Worm (Caenorhabditis elegans): Measurements from ENCODE around the gene F09B9.4.

Gene F09B9.4

ce11 chrX:10133082-10133481 lies 27.3 kb upstream of the F09B9.4 start, which contains the start of gene unc-58:
Gene unc-58 (minus strand): TSS chrX:10133182.
- TF ChIP-seq flh-1 (GFP tag; optimal IDR thresholded peaks at IDR 0.05): no peak
- TF ChIP-seq nhr-237 (tag; optimal IDR thresholded peaks at IDR 0.05): no peak
- TF ChIP-seq sem-2 (GFP tag; optimal IDR thresholded peaks at IDR 0.05): no peak
- TF ChIP-seq nhr-12 (tag; optimal IDR thresholded peaks at IDR 0.05): no peak
- no peak for TF ChIP-seq drap-1 (GFP tag; optimal IDR thresholded peaks at IDR 0.05)
- TF ChIP-seq sptf-1 (tag; optimal IDR thresholded peaks at IDR 0.05): no peak
- no peak for TF ChIP-seq nhr-28 (tag; optimal IDR thresholded peaks at IDR 0.05)
- no peak for TF ChIP-seq hlh-1 (tag; optimal IDR thresholded peaks at IDR 0.05)
- no peak for TF ChIP-seq ceh-43 (GFP tag; optimal IDR thresholded peaks at IDR 0.05)
- no peak for TF ChIP-seq pha-4 (tag; optimal IDR thresholded peaks at IDR 0.05)

ce11 chrX:10138494-10138893 lies 21.9 kb upstream of the F09B9.4 start, which contains the start of gene moc-1:
Gene moc-1 (minus strand): TSS chrX:10138620.
- TF ChIP-seq nhr-237 (tag; optimal IDR thresholded peaks at IDR 0.05) (no peak), nhr-12 (tag; optimal IDR thresholded peaks at IDR 0.05) (no peak), nhr-28 (tag; optimal IDR thresholded peaks at IDR 0.05) (no peak), ceh-43 (GFP tag; optimal IDR thresholded peaks at IDR 0.05) (no peak), sptf-1 (tag; optimal IDR thresholded peaks at IDR 0.05) (no peak), hlh-1 (tag; optimal IDR thresholded peaks at IDR 0.05) (no peak), tbx-8 (GFP tag; optimal IDR thresholded peaks at IDR 0.05) (no peak), mls-2 (tag; optimal IDR thresholded peaks at IDR 0.05) (no peak), elt-3 (tag; optimal IDR thresholded peaks at IDR 0.05) (no peak), snpc-4 (tag; optimal IDR thresholded peaks at IDR 0.05) (no peak), ztf-11 (tag; optimal IDR thresholded peaks at IDR 0.05) (no peak), nhr-76 (tag; optimal IDR thresholded peaks at IDR 0.05) (no peak)

- TF ChIP-seq ham-2 (GFP tag; optimal IDR thresholded peaks at IDR 0.05): no peak
- TF ChIP-seq flh-1 (GFP tag; optimal IDR thresholded peaks at IDR 0.05): no peak
- no peak for TF ChIP-seq tbx-8 (GFP tag; optimal IDR thresholded peaks at IDR 0.05)
- TF ChIP-seq M03D4.4 (tag; optimal IDR thresholded peaks at IDR 0.05): no peak
- no peak for TF ChIP-seq hlh-1 (tag; optimal IDR thresholded peaks at IDR 0.05)
- TF ChIP-seq bed-3 (GFP tag; optimal IDR thresholded peaks at IDR 0.05): no peak
- no peak for TF ChIP-seq nhr-2 (tag; optimal IDR thresholded peaks at IDR 0.05)
- no peak for TF ChIP-seq ceh-83 (GFP tag; optimal IDR thresholded peaks at IDR 0.05)
- no peak for TF ChIP-seq drap-1 (GFP tag; optimal IDR thresholded peaks at IDR 0.05)
- no peak for TF ChIP-seq unc-62 (GFP tag; optimal IDR thresholded peaks at IDR 0.05)
- TF ChIP-seq ztf-11 (tag; optimal IDR thresholded peaks at IDR 0.05): no peak
These were observed 19.2 kb upstream of the F09B9.4 start for ce11 chrX:10141264-10141663.

ce11 chrX:10141963-10142431 lies 18.4 kb upstream of the F09B9.4 start, which contains the start of gene oac-14:
Gene oac-14 (minus strand): TSS chrX:10142013.
- TF ChIP-seq nhr-2 (tag; optimal IDR thresholded peaks at IDR 0.05) (no peak), nhr-76 (tag; optimal IDR thresholded peaks at IDR 0.05) (no peak), mab-5 (tag; optimal IDR thresholded peaks at IDR 0.05) (no peak), nhr-12 (tag; optimal IDR thresholded peaks at IDR 0.05) (no peak), unc-62 (GFP tag; optimal IDR thresholded peaks at IDR 0.05) (no peak), hlh-1 (tag; optimal IDR thresholded peaks at IDR 0.05) (no peak), ceh-43 (GFP tag; optimal IDR thresholded peaks at IDR 0.05) (no peak), mep-1 (tag; optimal IDR thresholded peaks at IDR 0.05) (no peak), ham-2 (GFP tag; optimal IDR thresholded peaks at IDR 0.05) (no peak)

- no peak for TF ChIP-seq ham-2 (GFP tag; optimal IDR thresholded peaks at IDR 0.05)
- no peak for TF ChIP-seq nhr-237 (tag; optimal IDR thresholded peaks at IDR 0.05)
- no peak for TF ChIP-seq nhr-12 (tag; optimal IDR thresholded peaks at IDR 0.05)
- no peak for TF ChIP-seq tbx-8 (GFP tag; optimal IDR thresholded peaks at IDR 0.05)
- no peak for TF ChIP-seq lin-13 (tag; optimal IDR thresholded peaks at IDR 0.05)
- TF ChIP-seq cnd-1 (tag; optimal IDR thresholded peaks at IDR 0.05): no peak
- TF ChIP-seq hlh-1 (tag; optimal IDR thresholded peaks at IDR 0.05): no peak
- no peak for TF ChIP-seq ces-1 (GFP tag; optimal IDR thresholded peaks at IDR 0.05)
- no peak for TF ChIP-seq elt-1 (tag; optimal IDR thresholded peaks at IDR 0.05; ENCODE audit: borderline replicate concordance, insufficient read depth)
- TF ChIP-seq zip-8 (tag; optimal IDR thresholded peaks at IDR 0.05): no peak
- TF ChIP-seq ztf-11 (tag; optimal IDR thresholded peaks at IDR 0.05): no peak
- no peak for TF ChIP-seq nhr-76 (tag; optimal IDR thresholded peaks at IDR 0.05)
- no peak for TF ChIP-seq snpc-4 (tag; optimal IDR thresholded peaks at IDR 0.05)
- TF ChIP-seq M03D4.4 (tag; optimal IDR thresholded peaks at IDR 0.05): no peak
- TF ChIP-seq unc-39 (tag; optimal IDR thresholded peaks at IDR 0.05): no peak
- no peak for TF ChIP-seq elt-3 (tag; optimal IDR thresholded peaks at IDR 0.05)
- TF ChIP-seq ceh-83 (GFP tag; optimal IDR thresholded peaks at IDR 0.05): no peak
- TF ChIP-seq ceh-43 (GFP tag; optimal IDR thresholded peaks at IDR 0.05): peak; percentile 28
- TF ChIP-seq blmp-1 (tag; optimal IDR thresholded peaks at IDR 0.05): no peak
- TF ChIP-seq flh-1 (GFP tag; optimal IDR thresholded peaks at IDR 0.05): no peak
- no peak for TF ChIP-seq drap-1 (GFP tag; optimal IDR thresholded peaks at IDR 0.05)
- no peak for TF ChIP-seq pha-4 (tag; optimal IDR thresholded peaks at IDR 0.05)
- no peak for TF ChIP-seq sem-2 (GFP tag; optimal IDR thresholded peaks at IDR 0.05)
- TF ChIP-seq lsy-2 (tag; optimal IDR thresholded peaks at IDR 0.05): no peak
- TF ChIP-seq sptf-1 (tag; optimal IDR thresholded peaks at IDR 0.05): peak; percentile 76
- no peak for TF ChIP-seq mab-5 (tag; optimal IDR thresholded peaks at IDR 0.05)
- TF ChIP-seq unc-120 (tag; optimal IDR thresholded peaks at IDR 0.05; ENCODE audit: poor library complexity, severe bottlenecking): peak; percentile 65
- no peak for TF ChIP-seq ceh-39 (tag; optimal IDR thresholded peaks at IDR 0.05)
- TF ChIP-seq bed-3 (GFP tag; optimal IDR thresholded peaks at IDR 0.05): peak; percentile 25
- no peak for TF ChIP-seq lin-32 (GFP tag; optimal IDR thresholded peaks at IDR 0.05)
- TF ChIP-seq nhr-28 (tag; optimal IDR thresholded peaks at IDR 0.05): no peak
- no peak for TF ChIP-seq nhr-2 (tag; optimal IDR thresholded peaks at IDR 0.05)
- peak; percentile 21 for TF ChIP-seq mls-2 (tag; optimal IDR thresholded peaks at IDR 0.05)
- TF ChIP-seq mep-1 (tag; optimal IDR thresholded peaks at IDR 0.05): no peak
- no peak for TF ChIP-seq unc-62 (GFP tag; optimal IDR thresholded peaks at IDR 0.05)
These were observed 15.4 kb upstream of the F09B9.4 start for ce11 chrX:10145011-10145410.
